Worm (Caenorhabditis elegans): ENCODE results near the gene Y45G5AM.6.

ce11 chrV:4134728-4135127 is 17.4 kb downstream of the Y45G5AM.6 start, which contains the start of gene lgc-1:
- TF ChIP-seq W03F9.2 (tag; optimal IDR thresholded peaks at IDR 0.05), result no peak
- no peak for TF ChIP-seq him-1 (tag; optimal IDR thresholded peaks at IDR 0.05)

Measured in whole organism, L4/young adult.